Worm (Caenorhabditis elegans) whole organism, mixed stage, embryonic: ENCODE data around the gene T23F11.2.
A peak's percentile ranks its signal among the peaks of the same experiment; 100 is the strongest.

ENCODE experiments used
- ces-1 ChIP-seq: fragments of 150-350 bp; optimal IDR thresholded peaks from 2 replicates; lab custom pipeline; 2014; ENCODE audit warnings: missing biosample characterization, missing genetic modification reagents, missing genetic modification characterization
- drap-1 ChIP-seq: fragments of 200-800 bp; sonication (Bioruptor generic); optimal IDR thresholded peaks from 3 replicates; lab custom pipeline; 2018; ENCODE audit warnings: mild to moderate bottlenecking, missing genetic modification characterization, missing compliant biosample characterization
- flh-1 ChIP-seq: fragments of 200-800 bp; sonication (Bioruptor generic); optimal IDR thresholded peaks from 2 replicates; lab custom pipeline; 2018; ENCODE audit warnings: mild to moderate bottlenecking, missing genetic modification characterization, moderate library complexity, missing compliant biosample characterization
- mab-5 ChIP-seq: fragments of 150-350 bp; optimal IDR thresholded peaks from 2 replicates; lab custom pipeline; 2014; ENCODE audit warnings: missing biosample characterization, missing genetic modification characterization
- nhr-237 ChIP-seq: fragments of 150-350 bp; optimal IDR thresholded peaks from 2 replicates; lab custom pipeline; 2014; ENCODE audit warnings: missing biosample characterization, missing genetic modification characterization
- nhr-76 ChIP-seq: sonication (generic microtip); optimal IDR thresholded peaks from 2 replicates; lab custom pipeline; 2017; ENCODE audit warnings: missing biosample characterization, missing genetic modification characterization
- pha-4 ChIP-seq: fragments of 150-350 bp; optimal IDR thresholded peaks from 2 replicates; lab custom pipeline; 2018; ENCODE audit warnings: missing biosample characterization, missing genetic modification reagents, missing genetic modification characterization
- sptf-1 ChIP-seq: sonication (generic microtip); optimal IDR thresholded peaks from 2 replicates; lab custom pipeline; 2017; ENCODE audit warnings: mild to moderate bottlenecking, missing genetic modification characterization, moderate library complexity, missing compliant biosample characterization
- unc-39 ChIP-seq: fragments of 150-350 bp; optimal IDR thresholded peaks from 2 replicates; lab custom pipeline; 2014; ENCODE audit warnings: missing biosample characterization, missing genetic modification characterization
- unc-62 ChIP-seq: fragments of 150-350 bp; optimal IDR thresholded peaks from 2 replicates; lab custom pipeline; 2014; ENCODE audit warnings: missing biosample characterization, missing genetic modification reagents, missing genetic modification characterization
- ztf-11 ChIP-seq: fragments of 150-350 bp; optimal IDR thresholded peaks from 2 replicates; lab custom pipeline; 2014; ENCODE audit warnings: missing biosample characterization, missing genetic modification characterization

DNA sequence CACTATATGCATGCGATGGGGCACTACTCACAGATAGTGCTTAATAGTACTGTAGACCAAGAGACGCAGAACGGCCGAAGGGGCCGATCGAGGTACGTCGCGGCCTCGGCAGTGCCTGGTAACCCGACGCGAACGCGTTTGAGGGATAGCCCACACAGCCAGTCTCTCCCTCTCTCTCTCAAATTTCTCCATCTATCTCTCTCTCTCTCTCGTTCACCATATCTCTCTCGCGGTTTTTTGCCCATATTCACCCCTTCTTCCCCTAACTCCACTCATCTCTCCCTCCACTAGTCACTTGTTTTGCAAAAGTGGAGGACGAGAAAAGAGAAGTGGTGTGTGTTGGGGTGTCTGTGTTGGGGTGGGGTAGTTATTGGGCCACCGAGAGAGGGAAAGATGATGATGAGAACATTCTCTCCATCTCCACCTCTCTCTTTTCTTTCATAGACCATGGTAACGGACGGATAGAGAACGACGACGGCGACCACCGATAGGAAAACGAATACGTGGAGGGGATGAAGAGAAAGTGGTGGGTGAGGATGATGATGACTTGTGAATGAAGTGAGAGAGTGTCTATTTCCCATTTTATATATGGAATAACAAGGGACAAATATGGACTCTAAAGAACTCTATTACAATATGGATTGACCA is 11.6 kb upstream of the T23F11.2 start:
- TF ChIP-seq sptf-1 (tag; lab: Kevin White, UChicago) = peak; percentile 42
- TF ChIP-seq nhr-237 = no peak
- peak; percentile 27 for TF ChIP-seq pha-4 (tag; lab: Kevin White, UChicago)
- no peak for TF ChIP-seq nhr-76 (tag; lab: Kevin White, UChicago)
- no peak for TF ChIP-seq unc-39
- TF ChIP-seq unc-62 (GFP tag; lab: Kevin White, UChicago) = peak; percentile 73
- TF ChIP-seq flh-1 = no peak
- TF ChIP-seq ces-1 (GFP tag; lab: Kevin White, UChicago) = peak; percentile 55
- TF ChIP-seq drap-1 = peak; percentile 53
- TF ChIP-seq ztf-11 (tag; lab: Kevin White, UChicago) = no peak
- no peak for TF ChIP-seq mab-5 (tag; lab: Kevin White, UChicago)
